Worm (Caenorhabditis elegans) whole organism, dauer: ENCODE results near the gene pals-30.
"Not testable (repeated sequence)": the region's sequence is repeated elsewhere in the genome, so short reads cannot be mapped to it uniquely, and the experiment has no call there.

ENCODE experiments used
- unc-62 ChIP-seq: sonication (generic microtip); optimal IDR thresholded peaks from 2 replicates; lab custom pipeline; 2017; ENCODE audit warnings: missing biosample characterization, missing genetic modification reagents, missing genetic modification characterization

The pals-30 gene

ce11 chrIV:14551870-14552269 is at the start of gene pals-30:
Gene pals-30, minus strand, starts transcription at chrIV:14551970.
- TF ChIP-seq unc-62: not testable (repeated sequence)

- no peak for TF ChIP-seq unc-62
Observed at ce11 chrIV:14599321-14599720, 47.6 kb upstream of the pals-30 start.

- no peak for TF ChIP-seq unc-62
Observed at ce11 chrIV:14594249-14594648, 42.5 kb upstream of the pals-30 start.

ce11 chrIV:14587589-14587988 is 35.8 kb upstream of the pals-30 start:
- TF ChIP-seq unc-62: no peak

- no peak for TF ChIP-seq unc-62
Observed at ce11 chrIV:14586759-14587158, 35.0 kb upstream of the pals-30 start.

- no peak for TF ChIP-seq unc-62
Observed at ce11 chrIV:14580939-14581338, 29.2 kb upstream of the pals-30 start, which contains the start of gene irld-18. Gene irld-18, minus strand, starts transcription at chrIV:14581039.

- TF ChIP-seq unc-62: no peak
Observed at ce11 chrIV:14578650-14579193, 27.0 kb upstream of the pals-30 start, which contains the start of gene Y57G11B.8. Gene Y57G11B.8, minus strand, starts transcription at chrIV:14578700.

ce11 chrIV:14576471-14576870 is 24.7 kb upstream of the pals-30 start:
- no peak for TF ChIP-seq unc-62

- no peak for TF ChIP-seq unc-62
Observed at ce11 chrIV:14574282-14574869, 22.6 kb upstream of the pals-30 start, which contains the start of the genes Y57G11B.3 and Y57G11B.5. Gene Y57G11B.3, minus strand, starts transcription at chrIV:14574382. Gene Y57G11B.5, plus strand, starts transcription at chrIV:14574819.

- TF ChIP-seq unc-62: no peak
Observed at ce11 chrIV:14573068-14573467, 21.3 kb upstream of the pals-30 start.

ce11 chrIV:14572607-14573006 is 20.8 kb upstream of the pals-30 start, which contains the start of gene glb-34:
Gene glb-34, minus strand, starts transcription at chrIV:14572707.
- no peak for TF ChIP-seq unc-62

ce11 chrIV:14571626-14572025 is 19.9 kb upstream of the pals-30 start:
- no peak for TF ChIP-seq unc-62

ce11 chrIV:14565062-14565461 is 13.3 kb upstream of the pals-30 start, which contains the start of gene Y57G11B.2:
Gene Y57G11B.2, plus strand, starts transcription at chrIV:14565362.
- TF ChIP-seq unc-62: no peak

- no peak for TF ChIP-seq unc-62
Observed at ce11 chrIV:14562649-14563268, 11.0 kb upstream of the pals-30 start.

- no peak for TF ChIP-seq unc-62
Observed at ce11 chrIV:14561677-14562076, 9.9 kb upstream of the pals-30 start.

- no peak for TF ChIP-seq unc-62
Observed at ce11 chrIV:14559267-14559666, 7.5 kb upstream of the pals-30 start.

ce11 chrIV:14557642-14558041 is 5.9 kb upstream of the pals-30 start:
- TF ChIP-seq unc-62: no peak

- TF ChIP-seq unc-62: no peak
Observed at ce11 chrIV:14554788-14555187, 3.0 kb upstream of the pals-30 start, which contains the start of gene Y57G11B.6. Gene Y57G11B.6, minus strand, starts transcription at chrIV:14554888.
